Fruit fly (Drosophila melanogaster): ENCODE measurements around the gene Csk.

DNA sequence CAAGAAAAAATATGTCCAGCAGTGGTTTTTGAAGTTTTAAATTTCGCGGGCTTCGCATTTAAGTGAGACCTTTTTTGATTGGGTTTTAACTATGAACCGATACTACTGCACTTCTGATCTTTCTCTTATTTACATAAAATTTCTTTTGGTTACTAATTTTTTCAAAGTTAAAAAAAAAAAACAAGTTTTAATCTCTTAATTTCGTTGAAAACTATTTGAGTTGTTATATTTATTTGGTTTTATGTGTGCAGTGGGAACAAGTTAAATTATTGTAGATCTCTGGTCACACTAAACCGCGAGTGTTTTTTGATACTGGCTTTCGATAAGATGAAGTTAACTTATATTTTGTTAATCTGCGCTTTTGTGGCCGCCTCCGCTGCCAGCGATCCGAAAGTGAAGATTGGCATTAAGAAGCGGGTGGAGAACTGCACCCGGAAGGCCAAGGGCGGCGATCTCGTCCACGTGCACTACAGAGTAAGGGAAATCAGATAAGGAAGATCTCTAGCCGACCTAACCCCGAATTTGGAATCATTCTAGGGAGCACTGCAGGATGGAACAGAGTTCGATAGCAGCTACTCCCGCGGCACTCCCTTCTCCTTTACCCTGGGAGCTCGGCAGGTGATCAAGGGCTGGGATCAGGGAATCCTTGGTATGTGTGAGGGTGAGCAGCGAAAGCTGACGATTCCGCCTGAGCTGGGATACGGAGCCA lies 23.6 kb upstream of the Csk start, which contains the start of gene CG14715:
- no peak for TF ChIP-seq Jra (GFP tag; optimal IDR thresholded peaks at IDR 0.05)
- TF ChIP-seq h (GFP tag; optimal IDR thresholded peaks at IDR 0.05) = peak; percentile 57
- TF ChIP-seq OdsH (GFP tag; optimal IDR thresholded peaks at IDR 0.05) = peak; percentile 28
- TF ChIP-seq foxo (GFP tag; optimal IDR thresholded peaks at IDR 0.05) = peak in 1 of 2 experiments; percentile 54
- TF ChIP-seq fru (GFP tag; optimal IDR thresholded peaks at IDR 0.05) = peak; percentile 54
- no peak for TF ChIP-seq CG32264 (GFP tag; optimal IDR thresholded peaks at IDR 0.05)
- TF ChIP-seq psq (GFP tag; optimal IDR thresholded peaks at IDR 0.05) = no peak
- no peak for TF ChIP-seq Hr78 (GFP tag; optimal IDR thresholded peaks at IDR 0.05)
- peak; percentile 18 for TF ChIP-seq HLH106 (tag; optimal IDR thresholded peaks at IDR 0.05)
